Worm (Caenorhabditis elegans) whole organism, mixed stage, embryonic: ENCODE measurements around the gene ZC487.1.

Experiments
- blmp-1 ChIP-seq: fragments of 150-350 bp; optimal IDR thresholded peaks from 2 replicates; lab custom pipeline; 2014; ENCODE audit warnings: missing biosample characterization, missing genetic modification characterization
- pha-4 ChIP-seq: fragments of 150-350 bp; optimal IDR thresholded peaks from 2 replicates; lab custom pipeline; 2018; ENCODE audit warnings: missing biosample characterization, missing genetic modification reagents, missing genetic modification characterization
- snpc-4 ChIP-seq: fragments of 150-350 bp; optimal IDR thresholded peaks from 2 replicates; lab custom pipeline; 2014; ENCODE audit warnings: missing biosample characterization, missing genetic modification characterization
- sptf-1 ChIP-seq: sonication (generic microtip); optimal IDR thresholded peaks from 2 replicates; lab custom pipeline; 2017; ENCODE audit warnings: mild to moderate bottlenecking, missing genetic modification characterization, moderate library complexity, missing compliant biosample characterization
- unc-120 ChIP-seq: sonication (generic microtip); optimal IDR thresholded peaks from 2 replicates; lab custom pipeline; 2017; ENCODE audit warnings: missing genetic modification characterization, missing compliant biosample characterization; ENCODE audit not compliant: poor library complexity, severe bottlenecking
- unc-62 ChIP-seq: fragments of 150-350 bp; optimal IDR thresholded peaks from 2 replicates; lab custom pipeline; 2014; ENCODE audit warnings: missing biosample characterization, missing genetic modification reagents, missing genetic modification characterization
- ztf-11 ChIP-seq: fragments of 150-350 bp; optimal IDR thresholded peaks from 2 replicates; lab custom pipeline; 2014; ENCODE audit warnings: missing biosample characterization, missing genetic modification characterization

DNA sequence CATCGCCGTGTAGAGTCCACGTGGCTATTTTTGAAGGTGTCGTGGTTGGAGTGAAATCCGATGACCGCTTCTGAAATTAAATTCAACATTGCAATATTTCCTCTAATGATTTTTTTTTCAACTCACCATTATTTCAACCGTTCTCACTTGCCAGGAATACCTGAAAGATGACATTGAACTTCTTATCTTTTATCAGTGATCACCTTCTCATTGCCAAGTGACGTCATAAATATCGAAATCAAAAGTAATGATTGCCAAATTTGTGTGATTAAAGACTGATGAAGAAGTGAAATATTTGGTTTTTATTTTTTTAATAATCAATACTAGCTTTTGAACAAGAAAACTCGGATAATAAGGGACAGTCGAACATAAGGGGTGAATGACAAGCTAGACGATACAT lies 20.6 kb upstream of the ZC487.1 start, which contains the start of gene W02F12.4:
- no peak for TF ChIP-seq blmp-1 (tag; lab: Kevin White, UChicago)
- no peak for TF ChIP-seq snpc-4 (tag; lab: Kevin White, UChicago)
- no peak for TF ChIP-seq unc-62
- no peak for TF ChIP-seq ztf-11 (tag; lab: Kevin White, UChicago)
- no peak for TF ChIP-seq pha-4 (tag; lab: Kevin White, UChicago)
- TF ChIP-seq sptf-1 (tag; lab: Kevin White, UChicago), result no peak
- TF ChIP-seq unc-120 (tag; lab: Kevin White, UChicago), result no peak
